Fruit fly (Drosophila melanogaster): ENCODE data around the gene CG7488.
A peak's percentile ranks its signal among the peaks of the same experiment; 100 is the strongest.

The CG7488 gene

DNA sequence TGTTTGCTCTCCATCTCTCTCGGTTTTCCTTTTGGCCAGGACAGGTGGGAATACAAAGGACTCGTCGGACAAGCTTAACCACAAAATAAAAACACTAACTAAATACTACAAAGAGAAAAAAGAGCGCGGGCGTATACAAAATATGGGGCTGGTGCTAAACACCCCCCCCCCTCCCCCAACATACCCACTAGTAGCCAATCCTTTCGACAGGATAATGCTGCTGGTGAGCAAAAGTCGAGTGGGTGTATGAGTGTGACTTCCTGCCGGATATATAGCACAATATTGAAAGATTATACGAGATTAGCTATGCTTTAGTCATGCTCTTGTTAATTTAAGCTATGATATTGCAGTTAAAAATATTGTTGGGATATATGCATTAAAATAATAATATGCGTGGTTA, 20.2 kb upstream of the CG7488 start:
- TF ChIP-seq eg (GFP tag; IDR thresholded peaks at IDR 0.05) (no peak), CG6808 (GFP tag; optimal IDR thresholded peaks at IDR 0.05) (no peak)

DNA sequence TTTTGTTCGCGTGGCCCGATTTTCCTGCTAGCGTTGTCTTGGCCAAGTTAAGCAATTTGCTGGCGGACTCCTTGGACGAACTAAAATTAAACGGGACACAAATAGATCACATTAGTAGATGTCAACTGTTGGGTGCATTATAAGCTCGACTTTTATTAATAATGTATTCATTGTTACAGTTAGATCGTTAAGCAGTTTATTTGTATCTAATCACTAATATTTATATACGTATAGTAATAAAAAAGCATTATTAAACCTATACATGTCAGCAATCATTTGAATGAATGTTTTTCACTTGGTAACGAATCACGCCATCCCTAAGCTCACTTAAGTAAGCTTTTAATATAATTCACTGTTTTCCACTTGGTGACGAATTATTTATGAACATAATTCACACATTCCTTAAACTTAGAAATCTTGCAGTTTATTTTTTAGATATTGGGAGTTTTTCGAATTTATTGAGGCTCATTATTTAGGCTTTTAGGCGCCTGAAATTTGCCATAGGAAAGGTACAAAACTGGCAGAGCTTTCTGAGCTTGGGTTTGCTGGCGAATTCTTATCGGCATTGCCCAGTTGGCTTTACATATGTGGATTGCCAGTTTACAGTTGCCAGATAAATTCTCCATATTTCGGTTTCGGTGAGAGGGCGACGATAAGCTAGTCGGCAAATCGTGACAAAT, 17.9 kb upstream of the CG7488 start, which contains the start of the genes CG7381 and CG7091:
Gene CG7381, minus strand, starts transcription at position 101 of the 680 bp plus-strand sequence.
Gene CG7091, plus strand, starts transcription at position 630 of the 680 bp plus-strand sequence.
- TF ChIP-seq CG32006 (GFP tag; optimal IDR thresholded peaks at IDR 0.05) = no peak
- TF ChIP-seq CG6163 (GFP tag; IDR thresholded peaks at IDR 0.05) = no peak
- no peak for TF ChIP-seq dac (GFP tag; optimal IDR thresholded peaks at IDR 0.05)
- no peak for TF ChIP-seq Lpt (GFP tag; optimal IDR thresholded peaks at IDR 0.05)
- no peak for TF ChIP-seq Hr39 (GFP tag; optimal IDR thresholded peaks at IDR 0.05)
- TF ChIP-seq Eip78C (GFP tag) = peak; percentile 22

DNA sequence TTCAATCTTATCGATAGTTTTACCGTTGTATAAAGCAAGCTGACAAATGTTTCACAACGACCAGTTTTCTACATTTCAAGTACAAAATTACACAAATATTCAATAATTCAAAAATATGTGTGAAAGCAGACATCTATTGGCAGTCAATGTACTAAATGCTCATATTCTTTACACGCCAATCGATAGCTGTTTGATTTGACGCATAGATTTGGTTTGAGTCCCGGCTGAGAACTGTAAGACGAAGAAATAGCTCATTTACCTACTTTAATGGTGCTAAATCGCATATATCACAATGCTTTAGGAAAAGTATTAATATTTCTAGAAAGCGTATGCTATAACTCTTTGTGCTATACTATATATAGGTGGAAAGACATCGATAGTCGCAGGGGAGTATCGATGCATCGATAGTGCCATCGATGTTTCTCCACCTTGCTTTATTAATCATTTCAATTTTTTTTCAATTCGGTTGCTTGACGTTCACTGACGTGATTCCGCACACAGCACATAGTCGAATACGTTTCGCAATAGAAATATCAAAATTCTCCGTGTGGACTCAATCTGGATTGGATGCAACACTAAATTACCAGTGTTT, 14.7 kb upstream of the CG7488 start, which contains the start of gene Paip2:
Gene Paip2, plus strand, starts transcription at position 165 of the 592 bp plus-strand sequence.
- peak; percentile 2 for TF ChIP-seq achi (GFP tag; optimal IDR thresholded peaks at IDR 0.05)
- no peak for TF ChIP-seq salr (GFP tag; optimal IDR thresholded peaks at IDR 0.05)
- no peak for TF ChIP-seq CG8119 (GFP tag; IDR thresholded peaks at IDR 0.05)
- peak; percentile 43 for TF ChIP-seq Sox14 (GFP tag; optimal IDR thresholded peaks at IDR 0.05)
- TF ChIP-seq svp (GFP tag) = peak; percentile 49
- no peak for TF ChIP-seq CG6792 (GFP tag; optimal IDR thresholded peaks at IDR 0.05)
- no peak for TF ChIP-seq Smox (GFP tag; optimal IDR thresholded peaks at IDR 0.05)
- TF ChIP-seq dsx (GFP tag; optimal IDR thresholded peaks at IDR 0.05; ENCODE audit: poor library complexity, severe bottlenecking) = peak; percentile 19
- peak; percentile 28 for TF ChIP-seq topi (GFP tag; optimal IDR thresholded peaks at IDR 0.05)

DNA sequence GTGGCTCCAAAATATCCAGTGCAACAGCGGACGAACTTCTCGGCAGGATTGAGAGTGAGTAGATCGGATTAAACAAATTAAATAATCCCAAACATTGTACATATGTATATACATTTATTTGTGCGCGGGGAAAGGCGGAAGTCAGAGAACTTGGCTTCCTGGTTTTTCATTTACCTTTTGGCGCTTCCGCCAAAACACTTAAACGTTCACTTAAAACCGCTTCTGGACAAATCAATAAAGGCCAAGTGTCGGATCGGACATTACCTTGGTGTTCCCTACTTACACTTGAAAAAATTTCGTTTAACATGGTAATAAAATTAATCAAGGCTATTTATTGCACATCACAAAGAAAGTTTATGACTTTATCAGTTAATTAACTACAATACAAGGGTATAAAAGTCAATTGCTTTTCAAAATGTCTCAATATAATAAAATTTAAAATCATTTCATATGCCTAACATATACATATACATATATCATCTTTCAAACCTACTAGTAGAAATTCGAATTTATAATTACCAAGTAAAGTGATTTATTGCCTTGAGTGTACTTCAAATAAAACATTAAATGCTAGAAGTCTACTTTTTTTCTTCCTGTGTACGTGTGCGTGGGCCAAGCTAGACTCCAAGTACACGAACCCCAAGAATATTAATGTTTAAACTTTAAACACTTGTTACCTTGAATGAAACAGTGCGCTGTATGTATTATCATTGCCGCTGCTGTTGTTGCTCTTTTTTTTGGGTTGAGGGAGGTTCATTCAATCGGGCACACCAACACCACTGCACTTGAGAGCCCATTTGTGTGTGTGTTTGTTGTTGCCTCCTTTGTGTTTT, 13.9 kb upstream of the CG7488 start:
- peak; percentile 77 for TF ChIP-seq OdsH (GFP tag; optimal IDR thresholded peaks at IDR 0.05)
- TF ChIP-seq CG8119 (GFP tag; IDR thresholded peaks at IDR 0.05) = peak; percentile 78
- TF ChIP-seq cyc (GFP tag; optimal IDR thresholded peaks at IDR 0.05) = peak; percentile 77
- no peak for TF ChIP-seq vri (GFP tag; optimal IDR thresholded peaks at IDR 0.05)
- TF ChIP-seq Sox14 (GFP tag; optimal IDR thresholded peaks at IDR 0.05) = peak; percentile 22
- no peak for TF ChIP-seq fkh (GFP tag; optimal IDR thresholded peaks at IDR 0.05)
- peak; percentile 76 for TF ChIP-seq CG6792 (GFP tag; optimal IDR thresholded peaks at IDR 0.05)
- peak; percentile 72 for TF ChIP-seq acj6 (GFP tag; optimal IDR thresholded peaks at IDR 0.05)
- TF ChIP-seq Ets21C (GFP tag; optimal IDR thresholded peaks at IDR 0.05) = peak; percentile 45
- peak; percentile 81 for TF ChIP-seq Eip75B (GFP tag; optimal IDR thresholded peaks at IDR 0.05)
- TF ChIP-seq esn (GFP tag; optimal IDR thresholded peaks at IDR 0.05) = peak; percentile 85
- peak; percentile 83 for TF ChIP-seq CG6808 (GFP tag; optimal IDR thresholded peaks at IDR 0.05)
- peak; percentile 81 for TF ChIP-seq net (GFP tag; optimal IDR thresholded peaks at IDR 0.05)
- peak; percentile 59 for TF ChIP-seq CG8319 (GFP tag; optimal IDR thresholded peaks at IDR 0.05)
- TF ChIP-seq CG3032 (tag; optimal IDR thresholded peaks at IDR 0.05) = peak; percentile 79
- TF ChIP-seq Eip78C (GFP tag) = peak; percentile 96
- peak; percentile 53 for TF ChIP-seq dac (GFP tag; optimal IDR thresholded peaks at IDR 0.05)
- peak; percentile 79 for TF ChIP-seq eg (GFP tag; IDR thresholded peaks at IDR 0.05)
- TF ChIP-seq Met (GFP tag; optimal IDR thresholded peaks at IDR 0.05) = peak; percentile 77
- peak; percentile 67 for TF ChIP-seq Hr39 (GFP tag; optimal IDR thresholded peaks at IDR 0.05)
- peak; percentile 67 for TF ChIP-seq CG10631 (GFP tag; optimal IDR thresholded peaks at IDR 0.05)
- no peak for TF ChIP-seq Eip93F (GFP tag; optimal IDR thresholded peaks at IDR 0.05)
- TF ChIP-seq Sox102F (GFP tag; optimal IDR thresholded peaks at IDR 0.05) = peak; percentile 68
- TF ChIP-seq CG7368 (GFP tag; optimal IDR thresholded peaks at IDR 0.05) = peak; percentile 60
- TF ChIP-seq CG34406 (GFP tag; optimal IDR thresholded peaks at IDR 0.05) = peak; percentile 76
- peak; percentile 55 to 76 for TF ChIP-seq ss (GFP tag; optimal IDR thresholded peaks at IDR 0.05)
- peak; percentile 73 for TF ChIP-seq CG31627 (GFP tag; optimal IDR thresholded peaks at IDR 0.05)
- peak; percentile 84 for TF ChIP-seq CG3919 (GFP tag; optimal IDR thresholded peaks at IDR 0.05)
- TF ChIP-seq fd59A (GFP tag; optimal IDR thresholded peaks at IDR 0.05) = peak; percentile 64
- peak; percentile 62 for TF ChIP-seq CG6163 (GFP tag; IDR thresholded peaks at IDR 0.05)
- TF ChIP-seq CG15336 (GFP tag; IDR thresholded peaks at IDR 0.05) = peak; percentile 79
- peak; percentile 74 for TF ChIP-seq Smox (GFP tag; optimal IDR thresholded peaks at IDR 0.05)
- TF ChIP-seq CG6276 (GFP tag; optimal IDR thresholded peaks at IDR 0.05) = peak; percentile 70
- TF ChIP-seq achi (GFP tag; optimal IDR thresholded peaks at IDR 0.05) = peak; percentile 68

All from whole organism, prepupa.